Worm (Caenorhabditis elegans): ENCODE measurements around the gene ncx-9.

ce11 chrV:5039559-5039958, 44.5 kb upstream of the ncx-9 start, which contains the start of gene K11D12.11:
- TF ChIP-seq ceh-13 (GFP tag; optimal IDR thresholded peaks at IDR 0.05) = no peak
- no peak for TF ChIP-seq pes-1 (GFP tag; IDR thresholded peaks at IDR 0.05)
- no peak for TF ChIP-seq flt-1 (GFP tag; IDR thresholded peaks at IDR 0.05)
- no peak for TF ChIP-seq hmbx-1 (tag; optimal IDR thresholded peaks at IDR 0.05)
- TF ChIP-seq ama-1 (optimal IDR thresholded peaks at IDR 0.05) = no peak
- TF ChIP-seq aly-1 (tag; optimal IDR thresholded peaks at IDR 0.05) = no peak
- TF ChIP-seq hmg-4 (GFP tag; optimal IDR thresholded peaks at IDR 0.05) = no peak

All from whole organism, early embryonic.